Fruit fly (Drosophila melanogaster) S2 (cell line): Measurements from ENCODE around the gene CG18304.

ENCODE experiments used
- CG8478 ChIP-seq: fragments of >200 bp; optimal IDR thresholded peaks from 2 replicates; lab custom pipeline; 2018
- CTCF ChIP-seq, 2 experiments: fragments of >200 bp; optimal IDR thresholded peaks; 2 replicates each; lab custom pipeline; 2018

The CG18304 gene

dm6 chr2L:6939698-6940097 lies 2.9 kb downstream of the CG18304 start:
- TF ChIP-seq CTCF (optimal IDR thresholded peaks at IDR 0.05; lab: Kevin White, UChicago) (peak in 1 of 2 experiments; percentile 35), CG8478 (lab: Kevin White, UChicago) (no peak)

dm6 chr2L:6931821-6932220 lies 10.8 kb downstream of the CG18304 start, which contains the start of gene CG43232:
Gene CG43232, plus strand, starts transcription at chr2L:6932121.
- TF ChIP-seq CTCF (optimal IDR thresholded peaks at IDR 0.05; lab: Kevin White, UChicago) (no peak), CG8478 (lab: Kevin White, UChicago) (no peak)

- TF ChIP-seq CG8478 (lab: Kevin White, UChicago): no peak
- no peak for TF ChIP-seq CTCF (optimal IDR thresholded peaks at IDR 0.05; lab: Kevin White, UChicago)
Measured at dm6 chr2L:6925114-6925513, 17.5 kb downstream of the CG18304 start.

dm6 chr2L:6922091-6922753 lies 20.4 kb downstream of the CG18304 start:
- TF ChIP-seq CTCF (optimal IDR thresholded peaks at IDR 0.05; lab: Kevin White, UChicago): no peak
- no peak for TF ChIP-seq CG8478 (lab: Kevin White, UChicago)

- TF ChIP-seq CG8478 (lab: Kevin White, UChicago): no peak
- no peak for TF ChIP-seq CTCF (optimal IDR thresholded peaks at IDR 0.05; lab: Kevin White, UChicago)
Measured at dm6 chr2L:6921360-6922090, 21.1 kb downstream of the CG18304 start.

dm6 chr2L:6920661-6921359 lies 21.8 kb downstream of the CG18304 start, which contains the start of gene Hrb27C:
Gene Hrb27C, plus strand, starts transcription at chr2L:6920704.
- TF ChIP-seq CTCF (optimal IDR thresholded peaks at IDR 0.05; lab: Kevin White, UChicago) (peak; percentile 2 to 24), CG8478 (lab: Kevin White, UChicago) (no peak)

- no peak for TF ChIP-seq CG8478 (lab: Kevin White, UChicago)
- peak in 1 of 2 experiments; percentile 5 for TF ChIP-seq CTCF (optimal IDR thresholded peaks at IDR 0.05; lab: Kevin White, UChicago)
Measured at dm6 chr2L:6919850-6920660, 22.6 kb downstream of the CG18304 start, which contains the start of gene x16. Gene x16, minus strand, starts transcription at chr2L:6920210.

dm6 chr2L:6919203-6919849 lies 23.3 kb downstream of the CG18304 start:
- TF ChIP-seq CG8478 (lab: Kevin White, UChicago) (no peak), CTCF (optimal IDR thresholded peaks at IDR 0.05; lab: Kevin White, UChicago) (no peak)

- TF ChIP-seq CTCF (optimal IDR thresholded peaks at IDR 0.05; lab: Kevin White, UChicago) (peak in 1 of 2 experiments; percentile 24), CG8478 (lab: Kevin White, UChicago) (no peak)
Measured at dm6 chr2L:6918517-6919202, 24.0 kb downstream of the CG18304 start, which contains the start of gene nop5. Gene nop5, minus strand, starts transcription at chr2L:6918743.

- TF ChIP-seq CTCF (optimal IDR thresholded peaks at IDR 0.05; lab: Kevin White, UChicago) (no peak), CG8478 (lab: Kevin White, UChicago) (no peak)
Measured at dm6 chr2L:6916345-6916744, 26.3 kb downstream of the CG18304 start, which contains the start of gene CG32829. Gene CG32829, minus strand, starts transcription at chr2L:6916445.

- peak in 1 of 2 experiments; percentile 17 for TF ChIP-seq CTCF (optimal IDR thresholded peaks at IDR 0.05; lab: Kevin White, UChicago)
- no peak for TF ChIP-seq CG8478 (lab: Kevin White, UChicago)
Measured at dm6 chr2L:6913964-6914363, 28.6 kb downstream of the CG18304 start, which contains the start of gene Wee1. Gene Wee1, minus strand, starts transcription at chr2L:6914138.

- no peak for TF ChIP-seq CG8478 (lab: Kevin White, UChicago)
Measured at dm6 chr2L:6907761-6908160, 34.9 kb downstream of the CG18304 start, which contains the start of the genes Polr1F and Rat1. Gene Polr1F, minus strand, starts transcription at chr2L:6907844. Gene Rat1, plus strand, starts transcription at chr2L:6908083.
